Fruit fly (Drosophila melanogaster) whole organism, embryonic: ENCODE results near the gene Osi19.

Source experiments
- ATbp ChIP-seq: fragments of 200-800 bp; sonication (Bioruptor generic); optimal IDR thresholded peaks from 2 replicates; lab custom pipeline; 2017; ENCODE audit warnings: missing biosample characterization, mild to moderate bottlenecking, missing genetic modification characterization, missing genetic modification reagents
- Atf6 ChIP-seq: fragments of 200-800 bp; sonication (Bioruptor generic); IDR thresholded peaks from 2 replicates; pipeline ENCODE4 v1.3.6; 2022; ENCODE audit warnings: missing biosample characterization, missing genetic modification characterization
- CG10209 ChIP-seq: fragments of 200-800 bp; sonication (Bioruptor generic); optimal IDR thresholded peaks from 3 replicates; lab custom pipeline; 2017; ENCODE audit warnings: missing biosample characterization, mild to moderate bottlenecking, missing genetic modification characterization, missing genetic modification reagents
- CG11723 ChIP-seq: fragments of 200-800 bp; sonication (Bioruptor generic); optimal IDR thresholded peaks from 2 replicates; lab custom pipeline; 2017; ENCODE audit warnings: missing biosample characterization, mild to moderate bottlenecking, missing genetic modification characterization
- CG13424 ChIP-seq: fragments of 200-800 bp; sonication (Bioruptor generic); optimal IDR thresholded peaks from 2 replicates; lab custom pipeline; 2019; ENCODE audit warnings: missing biosample characterization, mild to moderate bottlenecking, missing genetic modification characterization, moderate library complexity
- CG14441 ChIP-seq: fragments of 200-800 bp; sonication (Bioruptor generic); IDR thresholded peaks from 2 replicates; pipeline ENCODE4 v1.3.6; 2022; ENCODE audit warnings: missing biosample characterization, missing genetic modification characterization
- CG14860 ChIP-seq: fragments of 200-800 bp; sonication (Bioruptor generic); IDR thresholded peaks from 3 replicates; pipeline ENCODE4 v1.3.6; 2022; ENCODE audit warnings: missing biosample characterization, missing genetic modification characterization; ENCODE audit not compliant: partially characterized antibody
- CG15073 ChIP-seq: fragments of 200-800 bp; sonication (Bioruptor generic); optimal IDR thresholded peaks from 2 replicates; lab custom pipeline; 2016; ENCODE audit warnings: missing biosample characterization, missing genetic modification characterization
- CG15479 ChIP-seq: fragments of 200-800 bp; sonication (Bioruptor generic); optimal IDR thresholded peaks from 3 replicates; lab custom pipeline; 2019; ENCODE audit warnings: missing biosample characterization, mild to moderate bottlenecking, missing genetic modification characterization, moderate library complexity
- CG1647 ChIP-seq: fragments of 200-800 bp; sonication (Bioruptor generic); optimal IDR thresholded peaks from 3 replicates; lab custom pipeline; 2016; ENCODE audit warnings: missing biosample characterization, missing genetic modification characterization
- CG17802 ChIP-seq: fragments of 200-800 bp; sonication (Bioruptor generic); optimal IDR thresholded peaks from 2 replicates; lab custom pipeline; 2018; ENCODE audit warnings: missing biosample characterization, mild to moderate bottlenecking, missing genetic modification characterization, moderate library complexity
- CG18011 ChIP-seq: fragments of 200-800 bp; sonication (Bioruptor generic); optimal IDR thresholded peaks from 2 replicates; lab custom pipeline; 2017; ENCODE audit warnings: missing biosample characterization, missing genetic modification characterization, mild to moderate bottlenecking, moderate library complexity, missing genotype
- CG18476 ChIP-seq: fragments of 200-800 bp; sonication (Bioruptor generic); optimal IDR thresholded peaks from 2 replicates; lab custom pipeline; 2016; ENCODE audit warnings: missing biosample characterization, mild to moderate bottlenecking, missing genetic modification characterization
- CG2889 ChIP-seq: fragments of 200-800 bp; sonication (Bioruptor generic); IDR thresholded peaks from 3 replicates; pipeline ENCODE4 v1.3.6; 2022; ENCODE audit warnings: missing biosample characterization, missing genetic modification characterization
- CG34422 ChIP-seq: fragments of 200-800 bp; sonication (Bioruptor generic); IDR thresholded peaks from 3 replicates; pipeline ENCODE4 v1.3.6; 2022; ENCODE audit warnings: missing biosample characterization, missing genetic modification characterization
- CG5180 ChIP-seq: fragments of 200-800 bp; sonication (Bioruptor generic); optimal IDR thresholded peaks from 3 replicates; lab custom pipeline; 2017; ENCODE audit warnings: missing biosample characterization, missing genetic modification characterization, mild to moderate bottlenecking, moderate library complexity, missing genetic modification reagents
- CG6254 ChIP-seq: fragments of 200-800 bp; sonication (Bioruptor generic); optimal IDR thresholded peaks from 3 replicates; lab custom pipeline; 2017; ENCODE audit warnings: mild to moderate bottlenecking, missing biosample characterization, missing genetic modification reagents, missing genetic modification characterization
- CG9817 ChIP-seq: fragments of 200-800 bp; sonication (Bioruptor generic); optimal IDR thresholded peaks from 2 replicates; lab custom pipeline; 2018; ENCODE audit warnings: missing biosample characterization, mild to moderate bottlenecking, missing genetic modification characterization, moderate library complexity
- Dbx ChIP-seq: fragments of 200-800 bp; sonication (Bioruptor generic); IDR thresholded peaks from 3 replicates; pipeline ENCODE4 v1.3.6; 2022; ENCODE audit warnings: missing biosample characterization, missing genetic modification characterization
- Deaf1 ChIP-seq: fragments of 200-800 bp; optimal IDR thresholded peaks from 3 replicates; lab custom pipeline; 2019; ENCODE audit warnings: missing biosample characterization, mild to moderate bottlenecking, missing genetic modification characterization, moderate library complexity
- Eip74EF ChIP-seq, 2 experiments: fragments of 200-800 bp in 1 of 2; fragments of >200 bp in 1 of 2; sonication (Bioruptor generic) in 1 of 2; optimal IDR thresholded peaks; 2 replicates each; lab custom pipeline; 2017 to 2019; ENCODE audit warnings: missing biosample characterization in 2 of 2, missing genetic modification characterization in 2 of 2, mild to moderate bottlenecking in 1 of 2, moderate library complexity in 1 of 2
- Ets65A ChIP-seq: fragments of 200-800 bp; sonication (Bioruptor generic); peaks from one replicate; lab custom pipeline; 2016; ENCODE audit warnings: missing biosample characterization, missing genetic modification characterization
- HmgD ChIP-seq: fragments of 200-800 bp; sonication (Bioruptor generic); optimal IDR thresholded peaks from 3 replicates; lab custom pipeline; 2016; ENCODE audit warnings: missing biosample characterization, missing genetic modification characterization
- Hr3 ChIP-seq: fragments of 200-800 bp; sonication (Bioruptor generic); optimal IDR thresholded peaks from 3 replicates; lab custom pipeline; 2016; ENCODE audit warnings: missing biosample characterization, missing genetic modification characterization
- Hr39 ChIP-seq: fragments of >200 bp; optimal IDR thresholded peaks from 2 replicates; lab custom pipeline; 2017
- Med ChIP-seq: fragments of 200-800 bp; sonication (Bioruptor generic); peaks from one replicate; lab custom pipeline; 2016; ENCODE audit warnings: missing biosample characterization, missing genetic modification characterization, mild to moderate bottlenecking, inconsistent platforms, moderate library complexity
- Mrtf ChIP-seq: fragments of 200-800 bp; sonication (Bioruptor generic); IDR thresholded peaks from 3 replicates; pipeline ENCODE4 v1.3.6; 2022; ENCODE audit warnings: missing biosample characterization, missing genetic modification characterization
- PHDP ChIP-seq: fragments of 200-800 bp; sonication (Bioruptor generic); optimal IDR thresholded peaks from 3 replicates; lab custom pipeline; 2018; ENCODE audit warnings: missing biosample characterization, mild to moderate bottlenecking, missing genetic modification characterization, moderate library complexity
- Ssrp ChIP-seq: fragments of 200-800 bp; sonication (Bioruptor generic); optimal IDR thresholded peaks from 2 replicates; lab custom pipeline; 2018; ENCODE audit warnings: missing biosample characterization, mild to moderate bottlenecking, missing genetic modification characterization, moderate library complexity
- Stat92E ChIP-seq, 3 experiments: fragments of >200 bp in 2 of 3; fragments of 200-800 bp in 1 of 3; sonication (Bioruptor generic) in 1 of 3; optimal IDR thresholded peaks; 2 replicates each; lab custom pipeline; 2017 to 2019; ENCODE audit warnings: missing biosample characterization in 3 of 3, missing genetic modification characterization in 3 of 3, mild to moderate bottlenecking in 1 of 3, moderate library complexity in 1 of 3
- TFAM ChIP-seq: fragments of 200-800 bp; sonication (Bioruptor generic); optimal IDR thresholded peaks from 2 replicates; lab custom pipeline; 2017; ENCODE audit warnings: missing biosample characterization, missing genetic modification characterization, inconsistent platforms
- Usf ChIP-seq: fragments of 200-800 bp; sonication (Bioruptor generic); optimal IDR thresholded peaks from 2 replicates; lab custom pipeline; 2017; ENCODE audit warnings: missing genotype, missing biosample characterization, missing genetic modification characterization
- Xbp1 ChIP-seq: fragments of 200-800 bp; sonication (Bioruptor generic); optimal IDR thresholded peaks from 3 replicates; lab custom pipeline; 2016; ENCODE audit warnings: missing biosample characterization, mild to moderate bottlenecking, missing genetic modification characterization
- btn ChIP-seq: fragments of 200-800 bp; sonication (Bioruptor generic); optimal IDR thresholded peaks from 2 replicates; lab custom pipeline; 2016; ENCODE audit warnings: missing biosample characterization, missing genetic modification characterization
- cg ChIP-seq: fragments of 200-800 bp; sonication (Bioruptor generic); optimal IDR thresholded peaks from 3 replicates; lab custom pipeline; 2019; ENCODE audit warnings: missing biosample characterization, mild to moderate bottlenecking, missing genetic modification characterization, moderate library complexity
- chn ChIP-seq: fragments of 200-800 bp; sonication (Bioruptor generic); optimal IDR thresholded peaks from 2 replicates; lab custom pipeline; 2016; ENCODE audit warnings: missing biosample characterization, missing genetic modification characterization
- gcm2 ChIP-seq: fragments of 200-800 bp; sonication (Bioruptor generic); optimal IDR thresholded peaks from 2 replicates; lab custom pipeline; 2016; ENCODE audit warnings: missing biosample characterization, missing genetic modification characterization
- grau ChIP-seq: fragments of 200-800 bp; optimal IDR thresholded peaks from 3 replicates; lab custom pipeline; 2019; ENCODE audit warnings: missing biosample characterization, mild to moderate bottlenecking, missing genetic modification characterization, moderate library complexity
- h ChIP-seq: fragments of >200 bp; optimal IDR thresholded peaks from 2 replicates; lab custom pipeline; 2017
- jumu ChIP-seq: fragments of 200-800 bp; sonication (Bioruptor generic); optimal IDR thresholded peaks from 3 replicates; lab custom pipeline; 2016; ENCODE audit warnings: missing biosample characterization, missing genetic modification characterization
- mam ChIP-seq: fragments of 200-800 bp; sonication (Bioruptor generic); optimal IDR thresholded peaks from 3 replicates; lab custom pipeline; 2016; ENCODE audit warnings: missing biosample characterization, missing genetic modification characterization
- nerfin-2 ChIP-seq: fragments of 200-800 bp; sonication (Bioruptor generic); IDR thresholded peaks from 2 replicates; pipeline ENCODE4 v1.3.6; 2022; ENCODE audit warnings: missing biosample characterization, missing genetic modification characterization; ENCODE audit not compliant: partially characterized antibody
- org-1 ChIP-seq: fragments of 200-800 bp; sonication (Bioruptor generic); optimal IDR thresholded peaks from 2 replicates; lab custom pipeline; 2017; ENCODE audit warnings: missing biosample characterization, missing genetic modification characterization
- peb ChIP-seq: fragments of 200-800 bp; sonication (Bioruptor generic); IDR thresholded peaks from 2 replicates; pipeline ENCODE4 v1.3.6; 2022; ENCODE audit warnings: missing biosample characterization, missing genetic modification characterization
- salm ChIP-seq: fragments of 200-800 bp; sonication (Bioruptor generic); optimal IDR thresholded peaks from 2 replicates; lab custom pipeline; 2018; ENCODE audit warnings: missing biosample characterization, mild to moderate bottlenecking, missing genetic modification characterization
- sr ChIP-seq: fragments of 200-800 bp; sonication (Bioruptor generic); IDR thresholded peaks from 3 replicates; pipeline ENCODE4 v1.3.6; 2022; ENCODE audit warnings: missing biosample characterization, missing genetic modification characterization
- trem ChIP-seq: fragments of 200-800 bp; optimal IDR thresholded peaks from 3 replicates; lab custom pipeline; 2019; ENCODE audit warnings: missing biosample characterization, mild to moderate bottlenecking, missing genetic modification characterization, moderate library complexity
- ttk ChIP-seq: fragments of 200-800 bp; sonication (Bioruptor generic); IDR thresholded peaks from 2 replicates; pipeline ENCODE4 v2.1.2; 2022; ENCODE audit warnings: missing biosample characterization, missing genetic modification characterization
- zfh2 ChIP-seq: fragments of 200-800 bp; sonication (Bioruptor generic); optimal IDR thresholded peaks from 2 replicates; lab custom pipeline; 2016; ENCODE audit warnings: missing biosample characterization, missing genetic modification characterization

Osi19 gene

dm6 chr3R:6353624-6354352 is 18.6 kb downstream of the Osi19 start (continued):
- TF ChIP-seq nerfin-2 (GFP tag; lab: Robert Waterston, UW), result 0 out of 2 replicates have a peak, but pooled peaks have one; percentile 34
- peak; percentile 86 for TF ChIP-seq Ets65A (GFP tag; lab: Kevin White, UChicago)
- TF ChIP-seq Deaf1 (tag; lab: Kevin White, UChicago), result no peak
- TF ChIP-seq TFAM (GFP tag; lab: Kevin White, UChicago), result no peak
- TF ChIP-seq Stat92E (GFP tag; optimal IDR thresholded peaks at IDR 0.05; lab: Kevin White, UChicago), result peak in 1 of 3 experiments; percentile 9
- TF ChIP-seq chn (GFP tag; lab: Kevin White, UChicago), result peak; percentile 76
- TF ChIP-seq btn (GFP tag; lab: Kevin White, UChicago), result peak; percentile 56
- TF ChIP-seq sr, result peak; percentile 72
- no peak for TF ChIP-seq CG2889 (GFP tag; lab: Robert Waterston, UW)
- peak; percentile 84 for TF ChIP-seq Ssrp
- TF ChIP-seq gcm2 (GFP tag; lab: Kevin White, UChicago), result no peak
- TF ChIP-seq CG1647, result no peak
- peak; percentile 20 for TF ChIP-seq jumu (GFP tag; lab: Kevin White, UChicago)
- peak; percentile 67 for TF ChIP-seq CG6254 (GFP tag; lab: Kevin White, UChicago)
- TF ChIP-seq trem (tag; lab: Kevin White, UChicago), result peak; percentile 58
- peak; percentile 72 for TF ChIP-seq ATbp
- peak; percentile 63 for TF ChIP-seq ttk (GFP tag; lab: Robert Waterston, UW)
- TF ChIP-seq Mrtf (GFP tag; lab: Robert Waterston, UW), result peak; percentile 59; the same call in 1 of the 3 replicates
- TF ChIP-seq org-1 (GFP tag; lab: Kevin White, UChicago), result peak; percentile 75
- TF ChIP-seq cg (GFP tag; lab: Kevin White, UChicago), result peak; percentile 29
- peak; percentile 86 for TF ChIP-seq CG10209 (GFP tag; lab: Kevin White, UChicago)
- peak; percentile 21 for TF ChIP-seq HmgD (GFP tag; lab: Kevin White, UChicago)
- TF ChIP-seq CG14441 (GFP tag; lab: Robert Waterston, UW), result peak; percentile 45
- TF ChIP-seq CG9817 (tag; lab: Kevin White, UChicago), result peak; percentile 55
- no peak for TF ChIP-seq Hr39
- TF ChIP-seq h (lab: Kevin White, UChicago), result no peak
- no peak for TF ChIP-seq CG11723 (GFP tag; lab: Kevin White, UChicago)
- TF ChIP-seq Med, result peak; percentile 89
- TF ChIP-seq Xbp1 (GFP tag; lab: Kevin White, UChicago), result peak; percentile 83
- peak; percentile 72 for TF ChIP-seq CG18476 (GFP tag; lab: Kevin White, UChicago)
- TF ChIP-seq mam, result peak; percentile 62
- no peak for TF ChIP-seq peb (GFP tag; lab: Robert Waterston, UW)
- TF ChIP-seq CG13424 (tag; lab: Kevin White, UChicago), result peak; percentile 87
- 0 out of 3 replicates have a peak, but pooled peaks have one; percentile 23 for TF ChIP-seq CG34422 (GFP tag; lab: Robert Waterston, UW)
- TF ChIP-seq Dbx (GFP tag; lab: Robert Waterston, UW), result no peak
- no peak for TF ChIP-seq CG14860 (GFP tag; lab: Robert Waterston, UW)
- TF ChIP-seq salm (tag; lab: Kevin White, UChicago), result peak; percentile 55
- peak; percentile 28 for TF ChIP-seq CG17802 (tag; lab: Kevin White, UChicago)
- TF ChIP-seq CG15073, result peak; percentile 14
- TF ChIP-seq PHDP (tag; lab: Kevin White, UChicago), result peak; percentile 89
- peak; percentile 71 for TF ChIP-seq CG5180
- peak; percentile 16 for TF ChIP-seq Usf (GFP tag; lab: Kevin White, UChicago)
- peak; percentile 64 for TF ChIP-seq Atf6 (GFP tag; lab: Robert Waterston, UW)
- TF ChIP-seq grau (tag; lab: Kevin White, UChicago), result peak; percentile 85
- peak in 1 of 2 experiments; percentile 82 for TF ChIP-seq Eip74EF (GFP tag; optimal IDR thresholded peaks at IDR 0.05; lab: Kevin White, UChicago)
- peak; percentile 77 for TF ChIP-seq Hr3 (GFP tag; lab: Kevin White, UChicago)
- peak; percentile 83 for TF ChIP-seq CG18011 (GFP tag; lab: Kevin White, UChicago)
- peak; percentile 22 for TF ChIP-seq zfh2 (GFP tag; lab: Kevin White, UChicago)
- TF ChIP-seq CG15479 (GFP tag; lab: Kevin White, UChicago), result no peak
